Worm (Caenorhabditis elegans) whole organism, early embryonic: Measurements from ENCODE around the gene mct-5.

Source experiments
- ama-1 ChIP-seq: fragments of 150-350 bp; optimal IDR thresholded peaks from 2 replicates; lab custom pipeline; 2014
- flt-1 ChIP-seq: fragments of 200-800 bp; sonication (Bioruptor generic); IDR thresholded peaks from 2 replicates; pipeline ENCODE4 v1.3.6; 2022; ENCODE audit warnings: missing genetic modification characterization, missing compliant biosample characterization

DNA sequence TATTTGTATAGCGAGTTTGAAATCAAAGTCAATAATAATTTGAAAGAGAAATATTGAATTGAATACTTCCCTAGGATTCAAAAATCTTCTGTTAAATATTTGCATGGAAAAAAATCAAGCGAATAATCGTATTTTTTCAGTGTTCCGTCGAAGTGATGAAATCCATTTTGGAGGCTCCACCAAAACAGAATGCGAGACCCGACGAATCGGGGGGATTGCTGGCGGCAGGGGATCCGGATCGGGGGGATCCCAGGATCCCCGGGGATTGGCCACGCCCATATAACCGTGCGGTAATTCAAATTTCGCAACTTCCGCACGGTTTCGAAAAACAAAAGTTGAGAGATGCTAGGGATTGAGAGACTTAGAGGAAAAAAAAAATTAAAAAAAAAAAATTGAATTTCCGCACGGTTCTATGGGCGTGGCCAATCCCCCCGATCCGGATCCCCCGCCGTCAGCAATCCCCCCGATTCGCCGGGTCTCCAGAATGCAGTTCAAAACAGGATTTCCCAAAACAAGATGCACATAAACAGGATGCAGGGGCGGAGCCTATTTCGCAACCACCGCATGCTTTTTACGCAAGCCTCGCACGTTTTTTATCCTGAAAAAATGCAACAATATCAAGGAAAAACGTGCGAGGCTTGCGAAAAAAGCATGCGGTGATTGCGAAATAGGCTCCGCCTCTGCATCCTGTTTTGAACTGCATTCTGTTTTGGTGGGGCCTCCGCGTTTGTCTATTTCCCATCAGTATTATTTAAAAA, 24.4 kb upstream of the mct-5 start, which contains the start of gene F10E7.11:
- TF ChIP-seq ama-1 (lab: Kevin White, UChicago) (no peak), flt-1 (GFP tag; lab: Robert Waterston, UW) (no peak)
